Worm (Caenorhabditis elegans) whole organism, L4/young adult: ENCODE measurements around the gene K07D4.9.

ENCODE experiments used
- W03F9.2 ChIP-seq: fragments of 150-350 bp; optimal IDR thresholded peaks from 2 replicates; lab custom pipeline; 2014; ENCODE audit warnings: missing biosample characterization, missing genetic modification characterization
- dao-5 ChIP-seq: sonication (generic microtip); optimal IDR thresholded peaks from 2 replicates; lab custom pipeline; 2016; ENCODE audit warnings: missing genotype, missing genetic modification characterization, moderate library complexity, missing compliant biosample characterization
- him-1 ChIP-seq: sonication (generic microtip); optimal IDR thresholded peaks from 2 replicates; lab custom pipeline; 2016; ENCODE audit warnings: missing genotype, missing genetic modification reagents, missing genetic modification characterization, missing compliant biosample characterization

The K07D4.9 gene

DNA sequence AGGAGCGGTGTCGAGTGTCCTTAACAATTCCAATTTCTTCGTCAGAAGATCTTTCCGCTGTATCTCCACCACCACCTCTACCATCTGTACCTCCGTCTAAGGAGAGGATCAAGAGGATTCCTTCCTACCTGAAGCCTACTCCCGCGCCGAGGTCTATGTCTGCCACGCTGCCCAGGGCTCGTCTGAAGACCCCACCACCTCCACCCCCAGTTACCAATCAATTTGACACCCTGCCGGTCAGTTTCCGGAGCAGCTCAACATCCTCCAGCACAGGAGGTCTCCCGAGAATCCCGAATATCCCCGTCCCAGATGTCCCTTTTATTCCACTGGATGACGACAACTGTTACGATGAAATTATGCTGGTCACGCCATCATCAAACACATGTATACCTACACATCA, 20.4 kb upstream of the K07D4.9 start:
- TF ChIP-seq dao-5 (tag; lab: Kevin White, UChicago): no peak
- TF ChIP-seq him-1 (tag; lab: Kevin White, UChicago): no peak
- no peak for TF ChIP-seq W03F9.2

DNA sequence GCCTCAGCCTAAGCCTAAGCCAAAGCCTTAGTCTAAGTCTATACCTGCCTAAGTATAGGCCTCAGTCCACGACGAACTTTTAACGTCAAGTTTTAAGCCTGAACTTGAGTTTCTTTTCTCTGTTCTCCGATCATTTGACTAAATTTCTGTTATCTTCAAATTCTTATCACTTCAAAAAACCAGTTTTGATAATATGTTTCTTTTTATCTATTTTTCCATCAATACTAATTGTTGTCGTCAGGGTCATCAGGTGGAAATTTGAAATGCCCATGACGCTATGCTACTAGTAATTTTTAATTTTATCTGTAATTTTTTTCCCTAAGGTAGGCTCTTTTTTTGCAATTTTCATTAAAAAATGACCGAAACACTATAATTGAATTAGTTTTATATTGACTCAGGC, 16.9 kb upstream of the K07D4.9 start:
- TF ChIP-seq W03F9.2 (no peak), him-1 (tag; lab: Kevin White, UChicago) (no peak), dao-5 (tag; lab: Kevin White, UChicago) (no peak)

DNA sequence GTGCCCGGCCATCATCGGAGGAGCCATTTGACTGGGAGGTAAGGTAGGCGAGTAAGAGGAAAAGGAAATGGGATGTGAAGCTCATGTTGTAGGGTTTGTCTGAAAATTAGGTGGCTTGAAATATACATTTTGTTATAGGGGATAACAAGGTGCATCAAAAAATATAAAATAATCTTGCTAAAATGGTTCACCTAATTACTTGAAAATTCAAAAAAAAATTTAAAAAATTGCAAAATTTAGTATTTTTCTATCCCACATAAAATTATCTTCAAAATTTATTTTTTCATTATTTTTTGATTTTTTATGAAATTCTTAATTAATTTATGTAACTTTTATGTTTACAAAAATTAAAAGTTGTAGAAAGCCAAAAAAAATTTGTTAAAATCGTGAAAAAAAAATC, 9.8 kb upstream of the K07D4.9 start, which contains the start of gene K07D4.6:
Gene K07D4.6 (minus strand): TSS at position 101 of the 400 bp plus-strand sequence.
- TF ChIP-seq dao-5 (tag; lab: Kevin White, UChicago) (no peak), W03F9.2 (no peak), him-1 (tag; lab: Kevin White, UChicago) (no peak)

DNA sequence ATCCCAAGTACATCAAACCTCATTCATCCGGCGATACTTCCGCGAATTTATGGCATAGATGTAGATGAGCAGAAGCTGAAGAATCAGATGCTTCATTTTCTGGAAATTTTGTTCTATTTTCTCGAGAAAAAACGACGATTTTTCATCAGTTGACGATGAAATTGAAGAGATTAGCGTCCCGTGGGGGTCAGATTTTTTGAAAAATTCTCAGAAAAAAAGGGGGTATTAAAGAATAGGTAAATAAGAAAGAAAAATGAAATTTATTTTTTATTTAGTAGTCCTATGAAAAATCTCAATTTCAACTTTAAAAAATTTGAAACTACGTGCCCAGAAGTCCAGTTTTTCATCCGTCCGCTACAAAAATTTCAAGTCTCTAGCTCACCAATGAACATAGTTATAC, 2.9 kb upstream of the K07D4.9 start, which contains the start of gene K07D4.5:
Gene K07D4.5 (minus strand): TSS at position 101 of the 400 bp plus-strand sequence.
- no peak for TF ChIP-seq dao-5 (tag; lab: Kevin White, UChicago)
- TF ChIP-seq him-1 (tag; lab: Kevin White, UChicago): no peak
- no peak for TF ChIP-seq W03F9.2

DNA sequence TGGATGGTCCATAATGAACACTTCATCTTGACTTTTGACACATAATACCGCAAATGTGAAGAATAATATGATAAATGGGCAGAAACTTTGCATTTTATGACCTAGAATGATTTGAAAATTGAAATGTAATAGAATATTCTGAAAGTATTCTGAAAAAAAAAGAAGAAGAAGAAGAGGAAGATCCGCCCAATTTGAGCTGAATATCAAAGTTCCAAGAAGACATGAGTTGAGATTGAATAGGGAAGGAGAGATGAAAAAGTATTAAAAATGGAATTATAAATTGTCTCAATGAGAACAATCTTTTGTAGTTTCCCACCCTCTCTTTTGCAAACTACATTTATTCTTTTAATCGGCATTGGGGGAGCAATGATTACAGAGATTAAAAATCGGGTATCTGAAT, 3.9 kb downstream of the K07D4.9 start, which contains the start of gene K07D4.4:
Gene K07D4.4 (minus strand): TSS at position 101 of the 400 bp plus-strand sequence.
- TF ChIP-seq dao-5 (tag; lab: Kevin White, UChicago) (no peak), W03F9.2 (no peak), him-1 (tag; lab: Kevin White, UChicago) (no peak)

DNA sequence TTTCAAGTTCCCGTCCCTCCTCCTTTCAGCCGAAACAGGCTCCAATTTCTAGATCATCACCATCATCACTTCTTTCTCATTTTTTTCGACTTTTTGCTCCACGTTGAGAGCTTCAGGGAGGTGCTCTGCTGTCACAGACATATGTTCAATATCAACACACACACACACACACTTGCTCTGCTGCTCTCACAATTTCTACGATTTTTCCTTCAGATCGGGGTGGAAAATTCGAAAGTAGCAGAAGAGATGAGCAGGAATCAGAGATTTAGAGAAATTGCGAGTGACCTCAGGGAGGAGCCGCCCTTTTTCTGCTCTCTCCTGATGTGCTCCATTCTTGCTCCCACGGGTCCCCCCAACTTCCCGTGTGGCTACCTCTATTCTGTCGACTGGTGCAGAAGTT, 10.2 kb downstream of the K07D4.9 start, which contains the start of gene pqn-48:
Gene pqn-48 (plus strand): TSS at position 344 of the 400 bp plus-strand sequence.
- TF ChIP-seq dao-5 (tag; lab: Kevin White, UChicago) (no peak), W03F9.2 (no peak), him-1 (tag; lab: Kevin White, UChicago) (no peak)

DNA sequence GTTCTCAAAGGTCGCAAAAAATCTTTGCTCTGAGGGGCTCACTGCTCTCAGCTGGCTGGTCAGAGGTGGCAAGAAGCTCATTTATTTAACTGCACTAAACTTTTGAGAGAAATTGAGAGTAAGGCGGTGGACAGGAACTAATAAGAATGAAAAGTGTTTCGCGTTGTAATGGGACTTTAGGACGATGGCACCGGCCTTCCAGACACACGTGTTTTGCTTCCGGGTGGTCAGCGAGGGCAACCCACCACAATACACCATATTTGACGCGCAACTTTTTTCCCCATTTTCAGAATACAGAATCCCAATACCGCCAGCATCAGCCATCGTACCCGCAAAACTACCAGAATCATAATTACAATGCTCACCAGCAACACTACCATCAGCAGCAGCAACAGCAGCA, 11.7 kb downstream of the K07D4.9 start:
- no peak for TF ChIP-seq dao-5 (tag; lab: Kevin White, UChicago)
- TF ChIP-seq W03F9.2: no peak
- TF ChIP-seq him-1 (tag; lab: Kevin White, UChicago): no peak

DNA sequence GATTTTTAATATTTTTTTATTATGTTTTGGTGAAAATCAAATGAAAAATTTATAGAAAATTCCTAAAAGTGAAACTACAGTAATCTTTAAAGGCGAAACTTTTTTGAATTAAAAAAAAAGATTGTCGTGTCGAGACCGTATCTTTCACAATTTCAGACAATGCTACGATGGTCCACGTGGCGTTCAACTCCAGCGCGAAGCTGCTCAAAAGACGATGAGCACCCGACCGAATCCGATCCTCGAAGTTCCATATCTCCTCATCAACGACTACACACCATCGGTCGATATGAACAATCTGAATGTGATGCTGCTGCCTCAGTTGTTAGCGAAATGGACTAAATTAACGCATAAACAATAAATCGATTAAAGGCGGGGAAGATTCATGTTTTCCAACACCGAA, 14.3 kb downstream of the K07D4.9 start:
- TF ChIP-seq W03F9.2 (no peak), dao-5 (tag; lab: Kevin White, UChicago) (no peak), him-1 (tag; lab: Kevin White, UChicago) (no peak)

DNA sequence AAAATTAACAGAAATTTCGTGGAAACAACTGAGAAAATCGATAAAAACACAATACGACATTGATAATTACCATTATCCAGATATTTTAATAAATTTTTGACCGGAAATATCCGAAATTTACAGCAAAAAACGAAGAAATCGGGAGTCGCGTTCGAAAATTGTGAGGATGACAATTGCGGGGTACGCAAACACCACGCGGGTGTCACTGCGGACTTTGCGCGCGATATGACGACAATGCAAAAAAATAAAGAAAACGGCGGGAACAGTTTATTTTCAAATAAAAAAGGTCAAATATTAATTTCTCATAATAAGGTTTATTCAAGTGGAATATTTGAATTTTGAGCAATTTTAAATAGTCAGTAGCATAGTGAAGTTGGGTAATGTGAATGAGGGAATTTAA, 16.0 kb downstream of the K07D4.9 start, which contains the start of gene rpn-11:
Gene rpn-11 (minus strand): TSS at position 198 of the 400 bp plus-strand sequence.
- TF ChIP-seq W03F9.2 (peak; percentile 68), dao-5 (tag; lab: Kevin White, UChicago) (no peak), him-1 (tag; lab: Kevin White, UChicago) (peak; percentile 47)

DNA sequence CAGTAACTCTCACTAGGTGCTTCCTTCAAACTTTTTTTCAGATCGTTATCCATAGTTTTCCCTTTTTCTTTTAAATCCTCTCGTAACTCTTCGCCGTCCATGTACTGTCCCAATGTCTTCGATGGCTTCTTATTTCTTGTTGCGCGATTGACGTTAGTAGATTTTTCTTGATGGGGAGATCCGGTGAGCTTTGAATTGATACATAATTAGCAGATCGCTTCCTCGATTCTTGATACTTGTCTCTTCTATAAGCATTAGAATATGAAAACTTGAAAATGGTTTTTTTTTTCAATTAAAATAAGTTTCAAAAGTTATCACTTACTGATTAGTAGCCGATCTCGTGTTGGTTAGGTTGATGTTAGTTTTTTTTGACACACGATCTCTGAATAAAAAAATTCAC, 17.0 kb downstream of the K07D4.9 start, which contains the start of gene K07D4.2:
Gene K07D4.2 (minus strand): TSS at position 101 of the 400 bp plus-strand sequence.
- TF ChIP-seq dao-5 (tag; lab: Kevin White, UChicago) (no peak), W03F9.2 (no peak), him-1 (tag; lab: Kevin White, UChicago) (no peak)

DNA sequence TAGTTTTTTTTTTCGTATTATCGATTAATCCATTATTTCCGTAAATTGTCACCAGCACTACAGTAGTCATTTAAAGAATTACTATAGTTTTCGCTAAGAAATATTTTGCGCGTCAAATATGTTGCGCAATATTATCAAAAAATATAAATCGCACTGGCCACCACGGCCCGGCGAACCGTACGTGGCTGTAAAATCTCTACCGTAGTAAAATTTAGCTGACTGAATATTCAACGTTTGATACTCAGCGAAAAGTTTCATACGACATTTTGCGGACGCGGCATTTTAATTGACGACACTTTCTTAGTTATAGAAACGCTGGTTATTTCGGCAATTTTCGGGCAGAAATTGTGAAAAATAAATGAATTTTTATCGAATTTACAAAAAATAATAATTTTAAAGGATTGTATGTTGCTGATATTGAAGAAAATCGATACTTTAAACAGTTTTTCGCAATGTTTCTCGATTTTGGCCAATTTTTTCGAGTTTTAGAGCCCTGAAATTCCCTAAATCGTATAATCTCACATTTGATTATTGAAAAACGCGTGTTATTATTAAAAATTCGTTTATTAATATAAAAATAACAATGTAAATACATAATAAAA, 19.6 kb downstream of the K07D4.9 start:
- peak; percentile 12 for TF ChIP-seq him-1 (tag; lab: Kevin White, UChicago)

DNA sequence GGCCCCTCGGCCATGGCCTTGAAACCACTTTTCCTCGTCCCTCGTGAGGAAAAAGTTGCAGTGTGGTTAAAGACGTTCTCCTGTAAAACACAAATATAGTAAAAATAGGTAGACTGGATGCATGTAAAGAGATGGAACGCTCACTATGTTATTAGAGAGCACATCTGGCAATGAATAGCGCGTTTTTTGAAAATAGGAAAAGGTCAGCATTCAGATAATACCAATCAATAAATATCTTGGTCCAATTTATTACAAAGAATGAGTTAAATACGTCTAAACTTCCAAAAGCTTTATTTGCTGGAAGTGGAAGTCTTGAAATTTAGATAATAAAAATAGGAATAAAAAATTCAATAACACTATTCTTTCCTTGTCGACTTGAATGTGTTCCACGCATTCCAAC, 34.1 kb downstream of the K07D4.9 start, which contains the start of gene gadr-4:
Gene gadr-4 (minus strand): TSS at position 101 of the 400 bp plus-strand sequence.
- TF ChIP-seq dao-5 (tag; lab: Kevin White, UChicago): no peak
- TF ChIP-seq W03F9.2: no peak
- TF ChIP-seq him-1 (tag; lab: Kevin White, UChicago): no peak

DNA sequence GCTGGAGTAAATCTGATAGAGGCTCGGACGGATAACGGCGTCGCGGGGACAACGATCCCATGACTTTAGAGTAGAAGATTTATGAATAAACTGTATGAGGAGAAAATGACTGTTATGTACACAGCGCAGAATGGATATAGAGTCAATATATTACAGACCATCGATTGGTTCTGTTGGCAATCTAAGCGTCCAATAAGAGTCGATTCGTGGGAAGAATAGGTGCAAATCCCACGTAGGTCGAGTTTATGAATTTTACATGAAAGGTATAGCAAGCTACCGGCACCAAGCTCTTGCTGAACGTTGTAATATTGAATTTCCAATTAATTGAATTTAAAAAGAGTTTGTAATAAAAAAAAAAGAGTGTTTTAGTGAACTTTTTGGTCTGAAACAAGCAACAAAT, 35.6 kb downstream of the K07D4.9 start, which contains the start of gene fbxb-118:
Gene fbxb-118 (minus strand): TSS at position 101 of the 400 bp plus-strand sequence.
- no peak for TF ChIP-seq him-1 (tag; lab: Kevin White, UChicago)
- no peak for TF ChIP-seq W03F9.2
- TF ChIP-seq dao-5 (tag; lab: Kevin White, UChicago): no peak

DNA sequence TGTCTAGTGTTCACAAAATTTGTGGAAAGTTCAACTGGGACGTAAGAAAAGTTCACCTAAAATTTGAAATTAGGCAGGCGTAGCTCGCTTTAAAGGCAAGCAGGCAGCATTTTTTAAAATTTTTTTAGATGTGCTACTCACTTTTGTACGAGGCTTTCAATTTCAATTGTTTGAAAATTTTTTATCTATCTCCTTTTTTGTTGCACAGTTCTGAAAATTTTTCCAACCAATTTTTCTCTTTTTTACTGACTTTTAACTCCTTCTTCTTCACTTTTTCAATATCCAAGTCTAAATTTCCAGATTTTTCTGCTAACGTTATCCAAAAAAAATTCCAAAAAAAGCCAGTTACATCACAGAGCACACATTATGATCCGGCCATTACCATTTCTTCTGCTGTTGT, 38.9 kb downstream of the K07D4.9 start, which contains the start of gene W06A11.1:
Gene W06A11.1 (plus strand): TSS at position 301 of the 400 bp plus-strand sequence.
- TF ChIP-seq him-1 (tag; lab: Kevin White, UChicago) (no peak), W03F9.2 (no peak), dao-5 (tag; lab: Kevin White, UChicago) (no peak)
